Fruit fly (Drosophila melanogaster): ENCODE measurements around the gene CG11068.
A peak's percentile ranks its signal among the peaks of the same experiment; 100 is the strongest.

Gene CG11068

DNA sequence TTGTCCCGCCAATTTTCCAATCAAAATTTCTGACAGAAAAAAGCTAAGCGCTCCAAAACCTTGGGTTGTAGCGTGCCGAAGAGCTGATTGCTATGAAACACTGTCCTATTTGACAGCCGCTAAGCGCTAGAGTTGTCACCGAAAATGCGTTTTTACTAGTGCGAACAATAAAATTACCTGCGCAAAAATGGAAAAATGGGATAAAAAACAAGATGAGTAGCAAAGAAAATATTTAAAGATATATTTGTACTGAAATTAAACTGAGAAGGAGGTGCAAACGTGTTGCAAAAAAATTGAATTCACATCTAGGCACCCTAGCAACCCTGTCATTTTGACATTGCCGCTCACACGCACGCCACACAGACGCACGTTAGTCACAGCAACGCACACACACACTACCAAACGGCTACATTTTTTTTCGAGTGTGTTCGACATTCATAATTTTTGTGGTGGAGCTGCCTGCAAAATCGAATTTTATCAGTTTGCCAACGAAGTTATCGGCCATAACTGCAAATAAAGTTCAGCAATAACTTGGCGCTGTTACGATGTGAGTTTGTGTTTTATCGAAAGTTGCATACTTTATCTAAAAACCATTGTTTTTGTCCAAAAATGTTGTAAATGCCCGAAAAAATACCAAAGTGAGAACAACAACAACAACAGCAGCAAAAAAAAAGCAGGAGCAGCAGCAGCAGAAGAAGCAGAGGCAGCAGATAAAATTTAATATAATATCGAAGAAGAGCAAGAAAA lies 41.1 kb downstream of the CG11068 start, which contains the start of gene ben:
ben (plus strand) TSS at position 369 of the 747 bp plus-strand sequence.
- peak; percentile 77 for TF ChIP-seq rgr (GFP tag; optimal IDR thresholded peaks at IDR 0.05)
- no peak for TF ChIP-seq usp (GFP tag; optimal IDR thresholded peaks at IDR 0.05)
- no peak for TF ChIP-seq Hr78 (GFP tag; optimal IDR thresholded peaks at IDR 0.05)
- TF ChIP-seq h (GFP tag; optimal IDR thresholded peaks at IDR 0.05) = peak; percentile 79
- TF ChIP-seq OdsH (GFP tag; optimal IDR thresholded peaks at IDR 0.05) = peak; percentile 53
- peak; percentile 78 for TF ChIP-seq br (GFP tag; optimal IDR thresholded peaks at IDR 0.05)
- peak; percentile 42 for TF ChIP-seq CG32264 (GFP tag; optimal IDR thresholded peaks at IDR 0.05)
- TF ChIP-seq brk (GFP tag; optimal IDR thresholded peaks at IDR 0.05) = peak; percentile 18
- TF ChIP-seq dsf (GFP tag; optimal IDR thresholded peaks at IDR 0.05; ENCODE audit: borderline replicate concordance) = no peak
- peak; percentile 80 for TF ChIP-seq CG9705 (GFP tag; optimal IDR thresholded peaks at IDR 0.05)
- no peak for TF ChIP-seq N (GFP tag; optimal IDR thresholded peaks at IDR 0.05)
- no peak for TF ChIP-seq jim (GFP tag; optimal IDR thresholded peaks at IDR 0.05)
- no peak for TF ChIP-seq lola (GFP tag; optimal IDR thresholded peaks at IDR 0.05)
- peak; percentile 48 for TF ChIP-seq Vsx2 (GFP tag; optimal IDR thresholded peaks at IDR 0.05; ENCODE audit: partially characterized antibody)
- TF ChIP-seq dmrt93B (GFP tag; optimal IDR thresholded peaks at IDR 0.05) = peak; percentile 78
- TF ChIP-seq woc (GFP tag; optimal IDR thresholded peaks at IDR 0.05) = peak; percentile 88
- TF ChIP-seq Jra (GFP tag; optimal IDR thresholded peaks at IDR 0.05) = no peak
- no peak for TF ChIP-seq Hr83 (GFP tag; optimal IDR thresholded peaks at IDR 0.05; ENCODE audit: poor library complexity, severe bottlenecking)
- TF ChIP-seq Myc (optimal IDR thresholded peaks at IDR 0.05) = no peak
- no peak for TF ChIP-seq pan (optimal IDR thresholded peaks at IDR 0.05)
- no peak for TF ChIP-seq sage (GFP tag; optimal IDR thresholded peaks at IDR 0.05)
- peak; percentile 64 for TF ChIP-seq psq (GFP tag; optimal IDR thresholded peaks at IDR 0.05)
- TF ChIP-seq HLH106 (tag; optimal IDR thresholded peaks at IDR 0.05) = peak; percentile 90
- TF ChIP-seq Dif (GFP tag; optimal IDR thresholded peaks at IDR 0.05; ENCODE audit: partially characterized antibody) = peak; percentile 94
- no peak for TF ChIP-seq Abd-B (GFP tag; optimal IDR thresholded peaks at IDR 0.05)
- peak; percentile 80 for TF ChIP-seq fru (GFP tag; optimal IDR thresholded peaks at IDR 0.05)
- no peak for TF ChIP-seq Rel (GFP tag; optimal IDR thresholded peaks at IDR 0.05)
- peak; percentile 71 for TF ChIP-seq Rel (tag; optimal IDR thresholded peaks at IDR 0.05)
- TF ChIP-seq dl (GFP tag; optimal IDR thresholded peaks at IDR 0.05; ENCODE audit: insufficient read depth in 1 of 2, partially characterized antibody in 2 of 2) = peak; percentile 24 to 45
- peak in 1 of 2 experiments; percentile 86 for TF ChIP-seq foxo (GFP tag; optimal IDR thresholded peaks at IDR 0.05)
- TF ChIP-seq Sp1 (GFP tag; optimal IDR thresholded peaks at IDR 0.05) = peak; percentile 83
- peak; percentile 61 for TF ChIP-seq Hnf4 (GFP tag; optimal IDR thresholded peaks at IDR 0.05)
- TF ChIP-seq Mio (GFP tag; optimal IDR thresholded peaks at IDR 0.05) = no peak
- TF ChIP-seq tai (GFP tag; optimal IDR thresholded peaks at IDR 0.05) = no peak
- TF ChIP-seq Dfd (GFP tag; optimal IDR thresholded peaks at IDR 0.05) = peak; percentile 61
- TF ChIP-seq ey (GFP tag; optimal IDR thresholded peaks at IDR 0.05) = peak; percentile 79
- no peak for TF ChIP-seq GATAd (GFP tag; optimal IDR thresholded peaks at IDR 0.05)
- TF ChIP-seq sv (GFP tag; optimal IDR thresholded peaks at IDR 0.05) = peak; percentile 33

DNA sequence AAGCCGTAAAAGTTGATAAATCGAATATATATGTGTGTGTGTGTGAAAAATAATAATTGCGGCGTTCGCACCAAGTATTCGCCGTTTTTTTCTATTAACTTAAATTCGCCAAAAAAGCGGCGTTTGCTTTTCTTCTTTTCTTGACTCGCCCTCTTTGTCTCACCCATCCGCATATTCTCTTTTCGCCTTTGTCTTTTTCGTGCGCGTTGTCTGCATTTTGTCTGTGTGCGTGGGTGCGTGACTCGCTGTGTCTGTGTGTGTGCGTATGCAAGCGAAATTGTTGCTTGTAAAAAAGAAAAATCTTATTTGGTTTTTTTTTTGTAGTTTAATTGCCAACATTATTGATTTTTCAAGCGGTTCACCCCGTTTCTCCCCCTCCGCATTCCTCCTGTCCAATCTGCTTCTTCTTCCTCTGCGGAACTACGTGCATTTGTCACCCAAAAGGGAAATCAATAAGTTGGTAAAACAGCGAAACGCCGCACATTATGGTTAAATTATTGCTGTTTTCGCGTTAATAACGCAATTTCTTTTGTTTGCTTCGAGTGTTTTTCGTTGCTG lies 41.8 kb downstream of the CG11068 start:
- TF ChIP-seq dmrt93B (GFP tag; optimal IDR thresholded peaks at IDR 0.05) (no peak), sv (GFP tag; optimal IDR thresholded peaks at IDR 0.05) (no peak), CG32264 (GFP tag; optimal IDR thresholded peaks at IDR 0.05) (no peak), Hr83 (GFP tag; optimal IDR thresholded peaks at IDR 0.05; ENCODE audit: poor library complexity, severe bottlenecking) (no peak), brk (GFP tag; optimal IDR thresholded peaks at IDR 0.05) (no peak), foxo (GFP tag; optimal IDR thresholded peaks at IDR 0.05) (no peak), Mio (GFP tag; optimal IDR thresholded peaks at IDR 0.05) (no peak), psq (GFP tag; optimal IDR thresholded peaks at IDR 0.05) (peak; percentile 89), CG9705 (GFP tag; optimal IDR thresholded peaks at IDR 0.05) (no peak), Rel (GFP tag; optimal IDR thresholded peaks at IDR 0.05) (no peak), Rel (tag; optimal IDR thresholded peaks at IDR 0.05) (no peak), h (GFP tag; optimal IDR thresholded peaks at IDR 0.05) (no peak), woc (GFP tag; optimal IDR thresholded peaks at IDR 0.05) (no peak), GATAd (GFP tag; optimal IDR thresholded peaks at IDR 0.05) (no peak), Dfd (GFP tag; optimal IDR thresholded peaks at IDR 0.05) (peak; percentile 64)
